Worm (Caenorhabditis elegans) whole organism, late embryonic: ENCODE measurements around the gene bus-18.

ENCODE experiments used
- K09A11.1 ChIP-seq: sonication (generic microtip); optimal IDR thresholded peaks from 2 replicates; lab custom pipeline; 2017; ENCODE audit warnings: antibody characterized with exemption, mild to moderate bottlenecking, missing genetic modification characterization, missing compliant biosample characterization; ENCODE audit not compliant: insufficient read depth
- T23F11.4 ChIP-seq: fragments of 200-800 bp; sonication (Bioruptor generic); optimal IDR thresholded peaks from 2 replicates; lab custom pipeline; 2018; ENCODE audit warnings: mild to moderate bottlenecking, missing genetic modification characterization, missing compliant biosample characterization
- ama-1 ChIP-seq: fragments of 150-350 bp; optimal IDR thresholded peaks from 2 replicates; lab custom pipeline; 2014
- ceh-2 ChIP-seq: sonication (generic microtip); optimal IDR thresholded peaks from 2 replicates; lab custom pipeline; 2016; ENCODE audit warnings: missing genotype, missing genetic modification characterization, missing compliant biosample characterization
- pha-4 ChIP-seq: fragments of 150-350 bp; optimal IDR thresholded peaks from 2 replicates; lab custom pipeline; 2018; ENCODE audit warnings: missing biosample characterization, missing genetic modification reagents, missing genetic modification characterization
- tbx-2 ChIP-seq: sonication (generic microtip); optimal IDR thresholded peaks from 2 replicates; lab custom pipeline; 2016; ENCODE audit warnings: missing genetic modification characterization, missing compliant biosample characterization
- unc-42 ChIP-seq: sonication (generic microtip); optimal IDR thresholded peaks from 2 replicates; lab custom pipeline; 2016; ENCODE audit warnings: missing genotype, missing genetic modification characterization, missing compliant biosample characterization

- TF ChIP-seq unc-42 (no peak), T23F11.4 (GFP tag; lab: Kevin White, UChicago) (no peak), pha-4 (no peak), ama-1 (lab: Kevin White, UChicago) (no peak), tbx-2 (tag; lab: Kevin White, UChicago) (no peak), K09A11.1 (tag; lab: Kevin White, UChicago) (no peak), ceh-2 (tag; lab: Kevin White, UChicago) (no peak)
These were observed 23.8 kb downstream of the bus-18 start for ce11 chrV:11797272-11797855.
